Fruit fly (Drosophila melanogaster) whole organism, embryonic: Measurements from ENCODE around the gene Sec3.

Source experiments
- BEAF-32 ChIP-seq: fragments of 200-800 bp; sonication (Bioruptor generic); optimal IDR thresholded peaks from 3 replicates; lab custom pipeline; 2017; ENCODE audit warnings: missing biosample characterization, missing genetic modification characterization, mild to moderate bottlenecking, moderate library complexity, missing genetic modification reagents
- BtbVII ChIP-seq: fragments of 200-800 bp; sonication (Bioruptor generic); optimal IDR thresholded peaks from 3 replicates; lab custom pipeline; 2017; ENCODE audit warnings: missing biosample characterization, mild to moderate bottlenecking, missing genetic modification characterization
- CG1024 ChIP-seq: fragments of 200-800 bp; sonication (Bioruptor generic); IDR thresholded peaks from 2 replicates; pipeline ENCODE4 v1.3.6; 2022; ENCODE audit warnings: missing biosample characterization, missing genetic modification characterization
- CG10321 ChIP-seq: fragments of 200-800 bp; sonication (Bioruptor generic); IDR thresholded peaks from 2 replicates; pipeline ENCODE4 v1.3.6; 2022; ENCODE audit warnings: missing biosample characterization, missing genetic modification characterization
- CG1233 ChIP-seq: fragments of 200-800 bp; sonication (Bioruptor generic); optimal IDR thresholded peaks from 4 replicates; lab custom pipeline; 2018; ENCODE audit warnings: missing biosample characterization, mild to moderate bottlenecking, missing genetic modification characterization
- CG13296 ChIP-seq: fragments of 200-800 bp; sonication (Bioruptor generic); optimal IDR thresholded peaks from 3 replicates; lab custom pipeline; 2018; ENCODE audit warnings: missing biosample characterization, mild to moderate bottlenecking, missing genetic modification characterization
- CG14050 ChIP-seq: fragments of 200-800 bp; sonication (Bioruptor generic); IDR thresholded peaks from 3 replicates; pipeline ENCODE4 v1.3.6; 2022; ENCODE audit warnings: missing biosample characterization, missing genetic modification characterization
- CG15011 ChIP-seq: fragments of 200-800 bp; sonication (Bioruptor generic); optimal IDR thresholded peaks from 3 replicates; lab custom pipeline; 2018; ENCODE audit warnings: missing biosample characterization, mild to moderate bottlenecking, missing genetic modification characterization
- CG15269 ChIP-seq: fragments of 200-800 bp; sonication (Bioruptor generic); optimal IDR thresholded peaks from 2 replicates; lab custom pipeline; 2018; ENCODE audit warnings: missing biosample characterization, mild to moderate bottlenecking, missing genetic modification characterization, moderate library complexity
- CG15479 ChIP-seq: fragments of 200-800 bp; sonication (Bioruptor generic); optimal IDR thresholded peaks from 3 replicates; lab custom pipeline; 2019; ENCODE audit warnings: missing biosample characterization, mild to moderate bottlenecking, missing genetic modification characterization, moderate library complexity
- CG2199 ChIP-seq: fragments of 200-800 bp; sonication (Bioruptor generic); IDR thresholded peaks from 3 replicates; pipeline ENCODE4 v1.3.6; 2022; ENCODE audit warnings: missing biosample characterization, missing genetic modification characterization
- CG2712 ChIP-seq: fragments of 200-800 bp; optimal IDR thresholded peaks from 3 replicates; lab custom pipeline; 2019; ENCODE audit warnings: missing biosample characterization, mild to moderate bottlenecking, missing genetic modification characterization, moderate library complexity
- CG2875 ChIP-seq: fragments of 200-800 bp; sonication (Bioruptor generic); optimal IDR thresholded peaks from 2 replicates; lab custom pipeline; 2017; ENCODE audit warnings: missing biosample characterization, mild to moderate bottlenecking, missing genetic modification characterization, missing genetic modification reagents
- CG3163 ChIP-seq: fragments of 200-800 bp; sonication (Bioruptor generic); optimal IDR thresholded peaks from 3 replicates; lab custom pipeline; 2016; ENCODE audit warnings: missing biosample characterization, missing genetic modification characterization
- CG3407 ChIP-seq: fragments of 200-800 bp; sonication (Bioruptor generic); optimal IDR thresholded peaks from 2 replicates; lab custom pipeline; 2018; ENCODE audit warnings: missing biosample characterization, mild to moderate bottlenecking, missing genetic modification characterization
- CG3847 ChIP-seq: fragments of 200-800 bp; sonication (Bioruptor generic); IDR thresholded peaks from 2 replicates; pipeline ENCODE4 v1.3.6; 2022; ENCODE audit warnings: missing biosample characterization, missing genetic modification characterization
- CG4424 ChIP-seq: fragments of 200-800 bp; sonication (Bioruptor generic); optimal IDR thresholded peaks from 3 replicates; lab custom pipeline; 2016; ENCODE audit warnings: missing biosample characterization, missing genetic modification characterization
- CG4707 ChIP-seq: fragments of 200-800 bp; sonication (Bioruptor generic); optimal IDR thresholded peaks from 2 replicates; lab custom pipeline; 2018; ENCODE audit warnings: missing biosample characterization, mild to moderate bottlenecking, missing genetic modification characterization, moderate library complexity
- E2f1 ChIP-seq: fragments of 200-800 bp; sonication (Bioruptor generic); IDR thresholded peaks from 2 replicates; pipeline ENCODE4 v1.3.6; 2022; ENCODE audit warnings: missing biosample characterization, missing genetic modification characterization
- Hmx ChIP-seq: fragments of 200-800 bp; sonication (Bioruptor generic); optimal IDR thresholded peaks from 2 replicates; lab custom pipeline; 2016; ENCODE audit warnings: missing biosample characterization, missing genetic modification characterization
- Hr39 ChIP-seq: fragments of >200 bp; optimal IDR thresholded peaks from 2 replicates; lab custom pipeline; 2017
- NC2α ChIP-seq: fragments of 200-800 bp; sonication (Bioruptor generic); optimal IDR thresholded peaks from 2 replicates; lab custom pipeline; 2016; ENCODE audit warnings: missing biosample characterization, missing genetic modification characterization
- Nf-YA ChIP-seq: fragments of 200-800 bp; sonication (Bioruptor generic); IDR thresholded peaks from 2 replicates; pipeline ENCODE4 v1.3.6; 2022; ENCODE audit warnings: missing biosample characterization, missing genetic modification characterization
- Nf-YB ChIP-seq: fragments of 200-800 bp; sonication (Bioruptor generic); optimal IDR thresholded peaks from 3 replicates; lab custom pipeline; 2019; ENCODE audit warnings: missing biosample characterization, mild to moderate bottlenecking, missing genetic modification characterization, moderate library complexity
- Nf-YC ChIP-seq: fragments of 200-800 bp; optimal IDR thresholded peaks from 3 replicates; lab custom pipeline; 2019; ENCODE audit warnings: missing biosample characterization, mild to moderate bottlenecking, missing genetic modification characterization, moderate library complexity
- Scr ChIP-seq: fragments of 200-800 bp; sonication (Bioruptor generic); IDR thresholded peaks from 2 replicates; pipeline ENCODE4 v1.3.6; 2022; ENCODE audit warnings: missing biosample characterization, missing genetic modification characterization; ENCODE audit not compliant: partially characterized antibody
- Six4 ChIP-seq: fragments of 200-800 bp; sonication (Bioruptor generic); optimal IDR thresholded peaks from 2 replicates; lab custom pipeline; 2016; ENCODE audit warnings: missing biosample characterization, missing genetic modification characterization
- Spps ChIP-seq: fragments of 200-800 bp; sonication (Bioruptor generic); optimal IDR thresholded peaks from 2 replicates; lab custom pipeline; 2018; ENCODE audit warnings: missing biosample characterization, mild to moderate bottlenecking, missing genetic modification characterization
- Sry-δ ChIP-seq: fragments of 200-800 bp; sonication (Bioruptor generic); optimal IDR thresholded peaks from 2 replicates; lab custom pipeline; 2016; ENCODE audit warnings: missing biosample characterization, missing genetic modification characterization
- abd-A ChIP-seq: fragments of 200-800 bp; sonication (Bioruptor generic); optimal IDR thresholded peaks from 3 replicates; lab custom pipeline; 2019; ENCODE audit warnings: missing biosample characterization, mild to moderate bottlenecking, missing genetic modification characterization, moderate library complexity
- caup ChIP-seq: fragments of 200-800 bp; sonication (Bioruptor generic); optimal IDR thresholded peaks from 3 replicates; lab custom pipeline; 2017; ENCODE audit warnings: missing biosample characterization, mild to moderate bottlenecking, missing genetic modification characterization, moderate library complexity; ENCODE audit not compliant: severe bottlenecking
- cg ChIP-seq: fragments of 200-800 bp; sonication (Bioruptor generic); optimal IDR thresholded peaks from 3 replicates; lab custom pipeline; 2019; ENCODE audit warnings: missing biosample characterization, mild to moderate bottlenecking, missing genetic modification characterization, moderate library complexity
- croc ChIP-seq: fragments of 200-800 bp; sonication (Bioruptor generic); conservative IDR thresholded peaks from 3 replicates; pipeline ENCODE4 v1.3.6; 2022; ENCODE audit warnings: missing biosample characterization, missing genetic modification characterization
- dysf ChIP-seq: fragments of 200-800 bp; sonication (Bioruptor generic); IDR thresholded peaks from 3 replicates; pipeline ENCODE4 v1.3.6; 2022; ENCODE audit warnings: missing biosample characterization, missing genetic modification characterization
- gcm2 ChIP-seq: fragments of 200-800 bp; sonication (Bioruptor generic); optimal IDR thresholded peaks from 2 replicates; lab custom pipeline; 2016; ENCODE audit warnings: missing biosample characterization, missing genetic modification characterization
- her ChIP-seq: fragments of 200-800 bp; sonication (Bioruptor generic); optimal IDR thresholded peaks from 2 replicates; lab custom pipeline; 2016; ENCODE audit warnings: missing biosample characterization, missing genetic modification characterization
- kah ChIP-seq: fragments of 200-800 bp; sonication (Bioruptor generic); optimal IDR thresholded peaks from 2 replicates; lab custom pipeline; 2018; ENCODE audit warnings: missing biosample characterization, mild to moderate bottlenecking, missing genetic modification characterization
- knrl ChIP-seq: fragments of 200-800 bp; sonication (Bioruptor generic); IDR thresholded peaks from 3 replicates; pipeline ENCODE4 v1.3.6; 2022; ENCODE audit warnings: missing biosample characterization, missing genetic modification characterization; ENCODE audit not compliant: partially characterized antibody
- nau ChIP-seq: fragments of 200-800 bp; sonication (Bioruptor generic); optimal IDR thresholded peaks from 3 replicates; lab custom pipeline; 2017; ENCODE audit warnings: missing biosample characterization, mild to moderate bottlenecking, missing genetic modification characterization, missing genetic modification reagents
- otp ChIP-seq: fragments of 200-800 bp; sonication (Bioruptor generic); IDR thresholded peaks from 3 replicates; pipeline ENCODE4, ENCODE4 v1.3.6; 2022; ENCODE audit warnings: missing biosample characterization, missing genetic modification characterization
- pho ChIP-seq: fragments of 200-800 bp; sonication (Bioruptor generic); optimal IDR thresholded peaks from 2 replicates; lab custom pipeline; 2016; ENCODE audit warnings: missing biosample characterization, missing genetic modification characterization
- pros ChIP-seq: fragments of 200-800 bp; sonication (Bioruptor generic); optimal IDR thresholded peaks from 3 replicates; lab custom pipeline; 2019; ENCODE audit warnings: missing biosample characterization, mild to moderate bottlenecking, missing genetic modification characterization, moderate library complexity
- sens ChIP-seq: fragments of 200-800 bp; sonication (Bioruptor generic); peaks from one replicate; lab custom pipeline; 2016; ENCODE audit warnings: missing biosample characterization, missing genetic modification characterization
- slp2 ChIP-seq: fragments of 200-800 bp; sonication (Bioruptor generic); optimal IDR thresholded peaks from 2 replicates; lab custom pipeline; 2016; ENCODE audit warnings: missing biosample characterization, missing genetic modification characterization
- sqz ChIP-seq: fragments of 200-800 bp; sonication (Bioruptor generic); optimal IDR thresholded peaks from 3 replicates; lab custom pipeline; 2018; ENCODE audit warnings: missing biosample characterization, mild to moderate bottlenecking, missing genetic modification characterization
- tll ChIP-seq, 2 experiments: fragments of 200-800 bp in 1 of 2; fragments of >200 bp in 1 of 2; sonication (Bioruptor generic) in 1 of 2; optimal IDR thresholded peaks; 2 replicates each; lab custom pipeline; 2017 to 2019; ENCODE audit warnings: missing biosample characterization in 2 of 2, missing genetic modification characterization in 2 of 2, mild to moderate bottlenecking in 1 of 2, moderate library complexity in 1 of 2
- twi ChIP-seq: fragments of 200-800 bp; optimal IDR thresholded peaks from 2 replicates; lab custom pipeline; 2019; ENCODE audit warnings: missing biosample characterization, mild to moderate bottlenecking, missing genetic modification characterization, moderate library complexity
- zen ChIP-seq: fragments of 200-800 bp; sonication (Bioruptor generic); optimal IDR thresholded peaks from 3 replicates; lab custom pipeline; 2018; ENCODE audit warnings: missing biosample characterization, mild to moderate bottlenecking, missing genetic modification characterization, moderate library complexity

Sec3 gene

dm6 chr3L:17447881-17448280 lies 22.9 kb upstream of the Sec3 start (continued):
- peak; percentile 25 for TF ChIP-seq CG13296 (GFP tag; lab: Kevin White, UChicago)
- TF ChIP-seq BtbVII = no peak
- peak; percentile 3 for TF ChIP-seq caup (GFP tag; lab: Kevin White, UChicago)
- 0 out of 2 replicates have a peak, but pooled peaks have one; percentile 9 for TF ChIP-seq E2f1 (GFP tag; lab: Robert Waterston, UW)
- no peak for TF ChIP-seq Nf-YA (GFP tag; lab: Robert Waterston, UW)
- TF ChIP-seq croc (GFP tag; lab: Robert Waterston, UW) = no peak; the same call in 2 of the 3 replicates
- peak; percentile 17 for TF ChIP-seq CG4424
- no peak for TF ChIP-seq her (GFP tag; lab: Kevin White, UChicago)
- TF ChIP-seq dysf = peak; percentile 47; the same call in 1 of the 3 replicates
- no peak for TF ChIP-seq slp2
- no peak for TF ChIP-seq CG1233 (GFP tag; lab: Kevin White, UChicago)
- TF ChIP-seq Nf-YC (tag; lab: Kevin White, UChicago) = peak; percentile 6
- no peak for TF ChIP-seq CG2875
- TF ChIP-seq CG3163 (GFP tag; lab: Kevin White, UChicago) = no peak
- TF ChIP-seq Six4 (GFP tag; lab: Kevin White, UChicago) = no peak

dm6 chr3L:17445629-17446431 lies 20.8 kb upstream of the Sec3 start:
- TF ChIP-seq CG15269 (tag; lab: Kevin White, UChicago) (no peak), kah (GFP tag; lab: Kevin White, UChicago) (no peak), Hr39 (lab: Kevin White, UChicago) (peak; percentile 6), cg (GFP tag; lab: Kevin White, UChicago) (peak; percentile 61), tll (GFP tag; optimal IDR thresholded peaks at IDR 0.05; lab: Kevin White, UChicago) (peak in 1 of 2 experiments; percentile 75), CG3407 (GFP tag; lab: Kevin White, UChicago) (no peak), abd-A (tag; lab: Kevin White, UChicago) (peak; percentile 19), Hmx (GFP tag; lab: Kevin White, UChicago) (no peak), CG15479 (GFP tag; lab: Kevin White, UChicago) (peak; percentile 18), pho (no peak), BEAF-32 (no peak), gcm2 (GFP tag; lab: Kevin White, UChicago) (no peak), knrl (GFP tag; lab: Robert Waterston, UW) (no peak), sqz (GFP tag; lab: Kevin White, UChicago) (peak; percentile 59), Nf-YB (GFP tag; lab: Kevin White, UChicago) (peak; percentile 69), zen (peak; percentile 38), CG2712 (tag; lab: Kevin White, UChicago) (no peak), CG4707 (no peak), twi (tag; lab: Kevin White, UChicago) (no peak), Scr (no peak), Spps (tag; lab: Kevin White, UChicago) (no peak), nau (GFP tag; lab: Kevin White, UChicago) (no peak), CG1024 (GFP tag; lab: Robert Waterston, UW) (no peak), Sry-δ (GFP tag; lab: Kevin White, UChicago) (no peak), sens (peak; percentile 59), CG15011 (no peak), CG14050 (GFP tag; lab: Robert Waterston, UW) (no peak), CG3847 (GFP tag; lab: Robert Waterston, UW) (no peak), CG2199 (GFP tag; lab: Robert Waterston, UW) (peak; percentile 75; the same call in 2 of the 3 replicates), pros (peak; percentile 94), otp (GFP tag; lab: Robert Waterston, UW) (no peak), NC2α (GFP tag; lab: Kevin White, UChicago) (no peak), CG10321 (GFP tag; lab: Robert Waterston, UW) (no peak)
